Fruit fly (Drosophila melanogaster) whole organism, prepupa: ENCODE measurements around the gene CG1105.
A peak's percentile ranks its signal among the peaks of the same experiment; 100 is the strongest.

Source experiments
- CG11294 ChIP-seq: fragments of 200-800 bp; sonication (Bioruptor generic); IDR thresholded peaks from 2 replicates; pipeline ENCODE4 v1.3.6; 2022; ENCODE audit warnings: missing biosample characterization, missing genetic modification characterization
- CG3032 ChIP-seq: fragments of 200-800 bp; optimal IDR thresholded peaks from 2 replicates; lab custom pipeline; 2019; ENCODE audit warnings: missing biosample characterization, mild to moderate bottlenecking, missing genetic modification characterization, moderate library complexity
- CG6163 ChIP-seq: fragments of 200-800 bp; sonication (Bioruptor generic); IDR thresholded peaks from 3 replicates; pipeline ENCODE4 v1.3.6; 2022; ENCODE audit warnings: missing biosample characterization, missing genetic modification characterization
- CG6792 ChIP-seq: fragments of 200-800 bp; sonication (Bioruptor generic); optimal IDR thresholded peaks from 3 replicates; lab custom pipeline; 2016; ENCODE audit warnings: missing biosample characterization, missing genetic modification characterization
- CG7368 ChIP-seq: fragments of 200-800 bp; sonication (Bioruptor generic); optimal IDR thresholded peaks from 3 replicates; lab custom pipeline; 2016; ENCODE audit warnings: missing biosample characterization, missing genetic modification characterization
- CG8632 ChIP-seq: fragments of 200-800 bp; sonication (Bioruptor generic); optimal IDR thresholded peaks from 3 replicates; lab custom pipeline; 2016; ENCODE audit warnings: missing biosample characterization, missing genetic modification characterization
- Hr39 ChIP-seq: fragments of 200-800 bp; sonication (Bioruptor generic); optimal IDR thresholded peaks from 2 replicates; lab custom pipeline; 2016; ENCODE audit warnings: missing biosample characterization, missing genetic modification characterization
- Smox ChIP-seq: fragments of 200-800 bp; sonication (Bioruptor generic); optimal IDR thresholded peaks from 3 replicates; lab custom pipeline; 2016; ENCODE audit warnings: missing biosample characterization, missing genetic modification characterization
- Sox102F ChIP-seq: fragments of 200-800 bp; sonication (Bioruptor generic); optimal IDR thresholded peaks from 2 replicates; lab custom pipeline; 2016; ENCODE audit warnings: missing biosample characterization, mild to moderate bottlenecking, missing genetic modification characterization
- cyc ChIP-seq: fragments of 200-800 bp; sonication (Bioruptor generic); optimal IDR thresholded peaks from 3 replicates; lab custom pipeline; 2016; ENCODE audit warnings: missing biosample characterization, missing genetic modification characterization
- eg ChIP-seq: fragments of 200-800 bp; sonication (Bioruptor generic); IDR thresholded peaks from 3 replicates; pipeline ENCODE4 v1.3.6; 2022; ENCODE audit warnings: missing biosample characterization, missing genetic modification characterization
- esn ChIP-seq: fragments of 200-800 bp; sonication (Bioruptor generic); optimal IDR thresholded peaks from 2 replicates; lab custom pipeline; 2016; ENCODE audit warnings: missing biosample characterization, mild to moderate bottlenecking, missing genetic modification characterization, moderate library complexity
- pdm3 ChIP-seq: fragments of 200-800 bp; sonication (Bioruptor generic); optimal IDR thresholded peaks from 3 replicates; lab custom pipeline; 2016; ENCODE audit warnings: missing biosample characterization, missing genetic modification characterization
- svp ChIP-seq: fragments of 200-800 bp; sonication (Bioruptor generic); peaks from one replicate; lab custom pipeline; 2016; ENCODE audit warnings: missing biosample characterization, missing genetic modification characterization

Gene CG1105

dm6 chr3R:7024574-7024973, 42.4 kb downstream of the CG1105 start (continued):
- TF ChIP-seq eg (GFP tag; lab: Robert Waterston, UW) (no peak), CG11294 (no peak), CG3032 (tag; lab: Kevin White, UChicago) (peak; percentile 61), cyc (GFP tag; lab: Kevin White, UChicago) (peak; percentile 46), CG7368 (GFP tag; lab: Kevin White, UChicago) (peak; percentile 13), Hr39 (GFP tag; lab: Kevin White, UChicago) (peak; percentile 82), esn (GFP tag; lab: Kevin White, UChicago) (peak; percentile 87), Smox (GFP tag; lab: Kevin White, UChicago) (peak; percentile 82), CG6163 (GFP tag; lab: Robert Waterston, UW) (peak; percentile 77), CG6792 (GFP tag; lab: Kevin White, UChicago) (peak; percentile 81), CG8632 (GFP tag; lab: Kevin White, UChicago) (peak; percentile 70), svp (GFP tag; lab: Kevin White, UChicago) (peak; percentile 73), pdm3 (GFP tag; lab: Kevin White, UChicago) (peak; percentile 80), Sox102F (peak; percentile 81)
